Fruit fly (Drosophila melanogaster): Measurements from ENCODE around the gene CG13305.
A peak's percentile ranks its signal among the peaks of the same experiment; 100 is the strongest.

The CG13305 gene

DNA sequence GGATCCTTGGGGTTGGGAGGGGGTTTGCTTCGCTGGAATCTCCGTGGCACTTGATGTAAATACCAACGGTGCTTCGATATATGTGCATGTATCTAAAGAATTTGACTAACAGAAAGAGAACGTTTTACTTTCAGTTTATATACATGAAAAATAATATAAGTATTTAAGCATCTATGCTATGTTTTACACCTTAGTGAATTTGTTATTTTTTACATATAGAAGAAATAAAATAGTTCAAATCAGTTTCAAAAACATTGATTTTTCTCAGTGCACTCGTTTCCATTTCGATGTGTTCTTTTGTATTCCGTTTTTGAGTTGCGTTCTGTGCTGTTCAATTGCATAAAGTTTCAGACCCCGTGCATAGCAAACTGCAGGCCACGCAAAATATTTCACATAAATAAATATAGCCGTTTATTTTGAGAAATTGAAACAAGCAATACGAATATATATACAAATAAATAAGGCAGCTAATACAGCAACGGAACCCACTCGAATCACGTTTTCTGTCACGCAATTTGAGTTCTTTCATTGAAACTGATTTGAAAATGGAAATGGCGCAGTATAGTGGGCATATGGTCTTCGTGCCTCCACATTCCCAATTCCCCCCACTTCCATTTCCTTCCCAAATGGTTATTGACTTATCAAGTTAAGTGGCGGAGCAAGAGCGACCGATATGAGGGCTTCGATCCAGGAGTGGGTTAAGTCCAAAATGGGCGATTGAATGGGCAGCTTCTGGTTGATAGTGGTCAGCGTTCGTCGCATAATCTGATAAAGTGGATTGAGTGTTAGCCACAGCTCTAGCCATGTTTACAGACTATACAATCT is 36.1 kb upstream of the CG13305 start (continued):
- TF ChIP-seq vnd (GFP tag; IDR thresholded peaks at IDR 0.05; ENCODE audit: partially characterized antibody), result 0 out of 3 replicates have a peak, but pooled peaks have one; percentile 35
- peak; percentile 28 for TF ChIP-seq CG34376 (GFP tag; optimal IDR thresholded peaks at IDR 0.05)
- TF ChIP-seq Fer3 (tag; optimal IDR thresholded peaks at IDR 0.05), result no peak
- TF ChIP-seq sisA (GFP tag; IDR thresholded peaks at IDR 0.05), result no peak
- TF ChIP-seq chinmo (GFP tag; IDR thresholded peaks at IDR 0.05; ENCODE audit: partially characterized antibody), result peak; percentile 69; the same call in 2 of the 4 replicates
- TF ChIP-seq H2.0 (GFP tag; IDR thresholded peaks at IDR 0.05), result no peak
- peak; percentile 17 for TF ChIP-seq HmgZ (tag; optimal IDR thresholded peaks at IDR 0.05)
- no peak for TF ChIP-seq CG8290 (GFP tag; optimal IDR thresholded peaks at IDR 0.05)
- peak in 1 of 2 experiments; percentile 63 for TF ChIP-seq CG8290 (tag; optimal IDR thresholded peaks at IDR 0.05)
- no peak for TF ChIP-seq prd (optimal IDR thresholded peaks at IDR 0.05)
- peak; percentile 57 for TF ChIP-seq prd (GFP tag; IDR thresholded peaks at IDR 0.05)
- TF ChIP-seq CG11504 (tag; optimal IDR thresholded peaks at IDR 0.05), result peak; percentile 3
- TF ChIP-seq CG13894 (tag; optimal IDR thresholded peaks at IDR 0.05), result peak; percentile 17
- TF ChIP-seq da (GFP tag; optimal IDR thresholded peaks at IDR 0.05), result no peak
- peak; percentile 9 for TF ChIP-seq gem (tag; optimal IDR thresholded peaks at IDR 0.05)
- peak; percentile 50 for TF ChIP-seq Ets65A (GFP tag)
- TF ChIP-seq Ada2b (GFP tag; IDR thresholded peaks at IDR 0.05), result peak; percentile 34; the same call in 1 of the 2 replicates
- TF ChIP-seq CG13624 (GFP tag; optimal IDR thresholded peaks at IDR 0.05), result peak; percentile 29
- peak; percentile 42; the same call in 1 of the 2 replicates for TF ChIP-seq CG11696 (GFP tag; IDR thresholded peaks at IDR 0.05)
- no peak for TF ChIP-seq pnt (GFP tag; optimal IDR thresholded peaks at IDR 0.05)
- TF ChIP-seq Atf3 (GFP tag; optimal IDR thresholded peaks at IDR 0.05), result no peak
- no peak for TF ChIP-seq CG18619 (GFP tag; optimal IDR thresholded peaks at IDR 0.05)
- no peak for TF ChIP-seq Oaz (GFP tag; IDR thresholded peaks at IDR 0.05)
- TF ChIP-seq schlank (tag; optimal IDR thresholded peaks at IDR 0.05), result no peak
- no peak for TF ChIP-seq pfk (GFP tag; optimal IDR thresholded peaks at IDR 0.05)
- no peak for TF ChIP-seq Opbp (GFP tag; IDR thresholded peaks at IDR 0.05; ENCODE audit: partially characterized antibody)
- no peak for TF ChIP-seq CG2889 (GFP tag; IDR thresholded peaks at IDR 0.05)
- TF ChIP-seq CG17829 (tag; optimal IDR thresholded peaks at IDR 0.05), result no peak
- TF ChIP-seq gro (GFP tag; optimal IDR thresholded peaks at IDR 0.05), result peak; percentile 39
- no peak for TF ChIP-seq pros (GFP tag; optimal IDR thresholded peaks at IDR 0.05)
- TF ChIP-seq mirr (GFP tag; optimal IDR thresholded peaks at IDR 0.05), result peak; percentile 17
- peak; percentile 9 for TF ChIP-seq CG7839 (tag; optimal IDR thresholded peaks at IDR 0.05)
- no peak for TF ChIP-seq CG5180 (GFP tag; optimal IDR thresholded peaks at IDR 0.05)
- no peak for TF ChIP-seq ato (GFP tag; IDR thresholded peaks at IDR 0.05; ENCODE audit: partially characterized antibody)
- peak; percentile 52 for TF ChIP-seq sd (tag; optimal IDR thresholded peaks at IDR 0.05)
- no peak for TF ChIP-seq cato (GFP tag; optimal IDR thresholded peaks at IDR 0.05; ENCODE audit: borderline replicate concordance)
- peak; percentile 85 for TF ChIP-seq exex (tag; optimal IDR thresholded peaks at IDR 0.05)
- no peak for TF ChIP-seq CG9876 (GFP tag; optimal IDR thresholded peaks at IDR 0.05)
- no peak for TF ChIP-seq CG10274 (GFP tag; optimal IDR thresholded peaks at IDR 0.05)
- TF ChIP-seq CG3281 (GFP tag; optimal IDR thresholded peaks at IDR 0.05), result peak; percentile 4
- no peak for TF ChIP-seq fd102C (GFP tag; optimal IDR thresholded peaks at IDR 0.05)
